Worm (Caenorhabditis elegans) whole organism, dauer: ENCODE data around the gene H20J04.6.

Experiments used
- unc-62 ChIP-seq: sonication (generic microtip); optimal IDR thresholded peaks from 2 replicates; lab custom pipeline; 2017; ENCODE audit warnings: missing biosample characterization, missing genetic modification reagents, missing genetic modification characterization

The H20J04.6 gene

DNA sequence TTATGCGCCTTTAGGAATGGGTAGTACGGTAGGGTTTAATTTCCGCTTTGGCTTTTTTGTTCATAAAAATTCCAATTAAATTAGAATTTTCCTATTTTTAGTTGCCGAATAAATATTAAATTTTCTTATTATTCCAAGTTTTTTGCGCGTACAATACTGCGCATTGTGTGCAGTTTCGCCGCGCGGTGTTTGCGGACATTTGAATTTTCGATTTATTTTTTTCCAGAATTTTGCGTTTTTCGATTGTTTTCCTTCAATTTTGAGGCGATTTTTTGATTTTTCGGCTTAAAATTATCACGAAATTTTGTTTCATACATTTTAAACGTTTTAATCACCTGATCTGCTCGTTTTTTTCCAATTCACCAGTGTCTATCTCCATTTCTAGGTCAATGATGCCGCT lies at the start of gene H20J04.6:
TSS of gene H20J04.6 (plus strand) at position 386 of the 400 bp plus-strand sequence.
- no peak for TF ChIP-seq unc-62 (GFP tag; lab: Kevin White, UChicago)

DNA sequence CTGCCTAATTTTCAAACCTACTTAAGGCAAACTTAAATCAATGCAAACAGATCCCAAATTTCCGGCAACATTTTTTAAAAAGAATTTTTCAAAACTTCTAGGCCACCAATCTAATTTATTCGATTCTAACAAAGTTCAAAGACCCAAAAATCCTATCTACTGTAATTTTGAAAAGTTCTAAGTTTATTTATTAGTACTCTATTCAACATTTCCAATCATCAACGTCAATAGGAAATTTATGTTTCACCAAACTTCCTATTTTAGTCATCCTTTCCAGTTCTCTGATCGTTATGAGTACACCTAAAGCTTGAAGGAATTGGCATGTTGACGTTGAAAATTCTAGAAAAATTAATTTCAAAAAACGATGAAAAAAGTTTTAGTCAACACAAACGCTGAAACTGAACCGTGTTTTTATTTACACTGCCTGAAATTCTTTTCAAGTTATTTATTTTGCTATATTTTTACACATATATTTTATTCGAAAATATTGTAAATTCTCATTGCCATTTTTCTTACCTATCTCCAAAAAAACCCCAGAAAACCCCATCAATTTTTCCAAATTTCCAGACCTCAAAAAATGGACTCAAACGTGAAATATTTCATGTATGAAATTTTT lies 47.3 kb upstream of the H20J04.6 start, which contains the start of gene npr-42:
TSS of gene npr-42 (plus strand) at position 566 of the 616 bp plus-strand sequence.
- TF ChIP-seq unc-62 (GFP tag; lab: Kevin White, UChicago) = no peak

DNA sequence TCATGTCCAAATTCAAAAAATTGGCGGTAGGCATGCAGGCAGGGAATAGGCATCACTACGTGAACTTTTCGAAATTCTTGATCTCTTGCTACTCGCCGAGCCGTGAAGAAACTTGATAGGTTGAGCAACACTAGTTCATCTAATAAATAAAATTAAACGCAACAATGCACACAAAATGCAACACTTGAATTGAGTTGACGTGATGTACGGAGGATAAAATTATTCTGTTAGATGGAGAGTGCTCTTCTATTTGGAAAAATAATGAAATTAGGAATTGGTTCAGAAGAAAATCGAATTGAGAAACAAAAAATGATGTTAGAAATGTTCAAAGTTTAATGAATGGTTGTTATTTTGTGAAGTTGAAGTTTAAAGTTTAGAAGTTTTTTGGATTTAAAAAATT lies 46.1 kb upstream of the H20J04.6 start:
- TF ChIP-seq unc-62 (GFP tag; lab: Kevin White, UChicago) = no peak

DNA sequence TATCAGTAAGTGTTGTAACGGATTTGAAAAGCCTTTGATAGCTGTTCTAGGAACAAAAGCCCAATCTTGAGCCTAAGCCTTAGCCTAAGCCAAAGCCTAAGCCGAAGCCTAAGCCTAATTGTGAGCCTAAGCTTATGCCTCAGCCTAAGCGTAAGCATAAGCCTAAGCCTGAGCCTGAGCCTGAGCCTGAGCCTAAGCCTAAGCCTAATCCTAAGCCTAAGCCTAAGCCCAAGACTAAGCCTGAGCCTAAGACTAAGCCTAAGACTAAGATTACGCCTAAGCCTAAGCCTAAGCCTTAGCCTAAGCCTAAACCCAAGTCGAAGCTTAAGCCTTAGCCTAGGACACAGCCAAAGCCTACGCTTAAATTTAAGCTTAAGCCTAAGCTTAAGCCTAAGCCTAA lies 45.4 kb upstream of the H20J04.6 start:
- TF ChIP-seq unc-62 (GFP tag; lab: Kevin White, UChicago) = no peak

DNA sequence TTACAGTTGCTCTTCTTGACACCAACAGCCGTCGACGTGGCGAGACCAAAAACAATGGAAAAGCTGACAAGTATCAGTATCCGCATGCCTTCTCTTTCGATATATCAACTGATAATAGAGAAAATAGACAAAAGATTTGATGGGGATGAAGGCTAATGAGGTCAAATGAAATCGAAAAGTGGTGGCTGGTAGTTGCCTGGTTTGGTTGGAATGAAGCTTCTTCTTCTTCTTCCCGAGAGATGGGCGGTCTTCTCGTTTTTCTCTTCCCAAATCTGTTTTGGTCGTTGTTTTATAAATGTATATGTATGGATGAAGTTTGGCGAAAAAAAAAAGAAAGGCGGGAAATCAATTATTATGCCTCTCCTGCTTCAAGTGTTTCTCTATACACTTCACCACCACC lies 41.3 kb upstream of the H20J04.6 start, which contains the start of gene C01F1.5:
TSS of gene C01F1.5 (minus strand) at position 103 of the 400 bp plus-strand sequence.
- TF ChIP-seq unc-62 (GFP tag; lab: Kevin White, UChicago) = no peak

DNA sequence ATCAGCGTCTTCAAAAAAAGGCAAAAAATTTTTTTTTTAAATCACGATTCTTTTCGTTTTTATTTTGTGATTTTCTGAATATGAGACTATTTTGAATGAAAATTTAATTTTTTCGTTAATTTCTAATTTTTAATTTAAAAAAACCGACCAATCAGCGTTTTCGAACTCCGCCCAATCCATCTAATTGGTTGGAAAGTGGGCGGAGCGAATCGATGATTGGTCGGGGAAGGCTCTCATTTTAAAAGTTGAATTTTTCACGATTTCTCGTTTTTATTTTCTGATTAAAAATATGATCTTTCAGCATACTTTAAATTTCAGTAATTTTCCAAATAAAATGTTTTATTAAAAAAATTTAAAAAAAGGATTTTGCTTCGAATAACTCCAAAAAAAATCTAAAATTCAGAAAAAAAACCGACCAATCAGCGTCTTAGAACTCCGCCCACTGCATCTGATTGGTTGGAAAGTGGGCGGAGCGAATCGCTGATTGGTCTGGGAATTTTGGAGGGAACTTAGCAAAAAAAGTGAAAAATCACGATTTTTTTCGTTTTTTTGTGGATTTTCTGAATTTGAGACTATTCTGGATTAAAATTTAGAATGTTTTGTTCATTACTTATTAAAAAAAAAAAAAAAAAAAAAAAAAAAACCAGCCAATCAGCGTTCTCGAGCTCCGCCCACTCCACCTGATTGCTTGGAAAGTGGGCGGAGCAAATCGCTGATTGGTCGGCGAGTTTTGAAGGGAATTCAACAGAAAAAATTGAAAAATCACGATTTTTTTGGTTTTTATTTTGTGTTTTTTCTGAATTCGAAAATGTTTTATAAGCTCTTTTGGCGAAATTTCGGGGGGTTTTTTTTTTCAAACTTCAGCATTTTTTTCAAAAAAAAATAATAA lies 38.5 kb upstream of the H20J04.6 start:
- TF ChIP-seq unc-62 (GFP tag; lab: Kevin White, UChicago) = no peak

DNA sequence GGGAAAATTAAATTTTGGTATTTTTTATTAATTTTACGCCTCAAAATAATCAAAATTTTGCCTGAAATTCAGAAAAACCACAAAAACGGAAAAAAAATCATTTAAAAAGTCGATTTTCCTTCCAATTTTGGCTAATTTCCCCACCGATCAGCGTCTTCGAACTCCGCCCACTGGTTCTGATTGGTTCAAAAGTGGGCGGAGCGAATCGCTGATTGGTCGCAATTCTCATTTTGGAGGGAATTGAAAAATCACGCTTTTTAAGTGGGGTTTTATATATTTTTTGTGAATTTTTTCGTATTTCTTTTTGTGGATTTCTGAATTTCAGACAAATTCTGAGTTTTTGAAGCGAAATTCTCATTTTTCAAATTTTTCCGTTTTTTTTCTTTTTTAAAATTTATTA lies 36.1 kb upstream of the H20J04.6 start:
- TF ChIP-seq unc-62 (GFP tag; lab: Kevin White, UChicago) = no peak

DNA sequence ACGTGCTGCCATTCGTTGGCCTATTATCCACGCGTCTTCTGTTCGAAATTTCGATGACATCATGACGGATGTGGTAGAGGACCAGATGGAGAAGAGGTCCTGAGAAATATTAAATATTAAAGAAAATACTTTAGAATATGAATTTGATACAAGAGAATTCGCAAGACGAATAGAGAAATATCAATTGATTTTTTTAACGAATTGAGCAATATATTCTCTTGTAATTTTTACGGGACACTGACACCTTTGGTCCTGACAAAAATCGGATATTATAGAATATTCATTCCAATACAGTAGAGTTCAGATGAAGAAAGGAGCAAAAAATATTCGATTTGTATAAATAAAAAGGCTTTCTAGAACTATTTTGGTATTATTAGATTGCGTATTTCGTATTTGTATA lies 34.9 kb upstream of the H20J04.6 start, which contains the start of gene C01F1.6:
TSS of gene C01F1.6 (minus strand) at position 101 of the 400 bp plus-strand sequence.
- no peak for TF ChIP-seq unc-62 (GFP tag; lab: Kevin White, UChicago)

DNA sequence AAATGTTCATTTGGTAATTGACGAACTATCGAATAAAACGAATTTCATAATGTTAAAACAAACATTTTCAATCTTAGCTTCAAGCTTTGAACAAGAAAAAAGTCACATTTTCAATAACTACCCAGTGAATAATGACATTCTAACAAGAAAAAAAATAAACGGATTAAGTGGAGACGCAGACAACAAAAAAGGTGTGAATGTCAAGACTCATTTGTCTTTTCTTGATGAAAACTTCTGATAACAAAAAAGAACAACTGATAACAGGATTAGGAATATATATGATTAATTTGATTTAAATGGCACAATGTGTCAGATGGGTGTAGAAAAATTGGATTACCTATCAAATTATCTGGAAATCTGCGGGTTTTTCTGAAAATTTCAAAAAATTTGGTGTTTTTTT lies 34.5 kb upstream of the H20J04.6 start:
- TF ChIP-seq unc-62 (GFP tag; lab: Kevin White, UChicago) = no peak

DNA sequence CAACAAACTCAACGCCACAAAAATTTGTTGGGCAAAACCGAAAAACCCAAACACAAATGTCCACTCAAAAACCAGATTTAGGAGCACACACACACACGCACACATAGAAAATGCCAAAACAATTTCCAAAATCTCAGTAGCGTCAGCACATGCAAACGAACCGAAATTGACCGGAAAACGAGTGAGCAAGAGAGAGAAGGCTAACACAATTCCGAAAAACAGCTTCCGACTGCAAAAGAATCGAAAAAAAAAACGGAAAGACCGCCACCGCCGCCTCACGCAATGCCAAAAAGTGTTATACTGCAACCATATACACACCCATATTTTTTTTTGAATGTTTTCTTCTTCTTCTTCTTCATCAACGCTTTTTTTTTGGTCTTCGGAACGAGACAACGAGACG lies 31.3 kb upstream of the H20J04.6 start:
- no peak for TF ChIP-seq unc-62 (GFP tag; lab: Kevin White, UChicago)

DNA sequence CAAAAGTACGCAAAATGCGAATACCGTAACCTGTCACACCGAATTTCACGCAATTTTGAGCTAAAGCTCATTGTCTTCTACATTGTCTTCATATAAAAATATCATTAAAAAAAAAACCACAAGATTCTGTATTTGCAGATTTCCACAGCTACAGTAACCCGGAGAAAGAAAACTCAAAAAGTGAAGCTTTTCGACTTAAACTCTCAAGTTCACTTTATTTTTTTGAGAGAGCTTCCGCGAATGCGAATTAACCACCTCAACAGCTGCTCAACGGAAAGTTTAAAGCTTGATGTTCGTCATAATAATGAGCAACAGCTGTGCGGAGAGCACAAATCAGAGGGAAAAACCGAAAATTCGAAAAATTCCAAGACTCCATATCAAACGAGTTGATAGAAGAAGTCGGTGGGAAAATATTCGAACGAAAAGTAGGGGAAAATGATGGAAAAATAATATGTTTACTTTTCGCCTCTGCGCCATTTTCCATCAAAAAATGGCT lies 30.0 kb upstream of the H20J04.6 start:
- no peak for TF ChIP-seq unc-62 (GFP tag; lab: Kevin White, UChicago)

DNA sequence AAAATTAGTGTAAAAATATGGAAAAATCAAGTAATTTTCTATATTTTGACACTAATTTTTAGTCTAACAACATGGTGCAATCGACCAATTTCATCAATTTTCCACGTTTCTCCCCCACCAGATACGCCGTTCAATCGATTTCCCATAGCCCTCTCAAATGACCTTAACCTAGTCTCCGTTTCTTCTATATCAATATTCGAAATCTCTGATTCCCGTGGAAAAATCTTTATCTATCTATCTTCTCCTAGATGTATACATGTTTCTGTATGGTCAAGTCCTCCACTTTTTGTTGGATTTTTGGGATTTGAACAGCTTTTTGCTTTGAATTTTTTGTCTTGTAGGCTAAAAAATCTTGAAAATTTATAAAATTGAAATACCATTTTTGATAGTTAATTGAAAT lies 28.9 kb upstream of the H20J04.6 start:
- no peak for TF ChIP-seq unc-62 (GFP tag; lab: Kevin White, UChicago)

DNA sequence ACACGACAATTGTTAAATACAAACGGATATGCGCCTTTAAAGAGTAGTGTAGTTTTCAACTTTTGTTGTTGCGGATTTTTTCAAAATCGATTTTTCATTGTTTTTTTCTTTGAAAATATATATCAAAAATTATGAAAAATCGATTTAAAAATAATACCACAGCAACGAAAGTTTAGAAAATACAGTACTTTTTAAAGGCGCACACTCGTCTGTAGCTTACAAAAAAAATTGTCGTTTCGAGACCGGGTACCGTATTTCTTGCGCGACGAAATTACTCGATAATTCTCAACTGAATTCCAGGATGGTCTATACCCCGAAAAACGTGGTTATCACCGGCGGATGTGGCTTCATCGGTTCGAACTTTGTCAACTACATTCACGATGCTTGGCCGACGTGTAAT lies 28.3 kb upstream of the H20J04.6 start, which contains the start of gene rml-4:
TSS of gene rml-4 (plus strand) at position 301 of the 400 bp plus-strand sequence.
- TF ChIP-seq unc-62 (GFP tag; lab: Kevin White, UChicago) = no peak

DNA sequence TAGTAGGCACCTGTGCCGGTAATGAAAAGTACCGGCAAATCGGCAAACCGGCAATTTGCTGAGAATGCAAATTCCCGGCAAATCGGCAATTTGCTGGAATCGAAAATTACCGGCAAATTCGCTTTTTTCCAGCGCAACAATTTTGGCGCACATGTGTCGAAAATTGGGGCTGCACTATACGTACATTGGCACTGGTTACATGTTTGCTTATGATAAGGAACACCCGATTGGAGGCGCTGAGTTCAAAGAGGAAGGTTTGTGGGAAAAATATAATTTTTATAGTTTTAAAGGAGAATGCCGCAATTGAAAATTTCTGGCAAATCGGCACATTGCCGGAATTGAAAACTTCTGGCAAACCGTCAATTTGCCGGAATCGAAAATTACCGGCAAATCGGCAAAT lies 25.8 kb upstream of the H20J04.6 start:
- TF ChIP-seq unc-62 (GFP tag; lab: Kevin White, UChicago) = no peak

DNA sequence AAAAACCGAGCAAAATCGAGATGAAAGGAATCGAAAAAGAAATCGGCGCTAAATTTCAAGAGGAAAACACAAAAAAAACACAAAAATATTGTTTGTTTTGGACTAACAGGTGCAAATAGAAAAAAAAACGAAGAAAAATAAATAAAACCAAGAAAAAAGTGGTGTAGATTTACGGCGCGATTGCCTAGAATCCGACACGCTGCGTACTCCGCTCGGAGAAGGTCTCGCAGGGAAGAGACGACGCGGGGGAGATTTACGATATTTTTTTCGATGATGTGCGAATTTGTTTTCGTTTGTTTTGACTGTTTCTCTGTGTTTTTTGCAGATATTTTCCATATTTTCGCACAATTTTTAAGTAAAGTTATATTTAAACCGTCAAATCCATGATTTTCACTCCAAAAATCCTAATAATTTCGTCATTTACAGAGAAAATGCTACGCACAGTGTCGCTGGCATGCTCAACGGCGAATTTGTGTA lies 23.8 kb upstream of the H20J04.6 start, which contains the start of gene sco-1:
TSS of gene sco-1 (plus strand) at position 427 of the 477 bp plus-strand sequence.
- TF ChIP-seq unc-62 (GFP tag; lab: Kevin White, UChicago) = no peak

DNA sequence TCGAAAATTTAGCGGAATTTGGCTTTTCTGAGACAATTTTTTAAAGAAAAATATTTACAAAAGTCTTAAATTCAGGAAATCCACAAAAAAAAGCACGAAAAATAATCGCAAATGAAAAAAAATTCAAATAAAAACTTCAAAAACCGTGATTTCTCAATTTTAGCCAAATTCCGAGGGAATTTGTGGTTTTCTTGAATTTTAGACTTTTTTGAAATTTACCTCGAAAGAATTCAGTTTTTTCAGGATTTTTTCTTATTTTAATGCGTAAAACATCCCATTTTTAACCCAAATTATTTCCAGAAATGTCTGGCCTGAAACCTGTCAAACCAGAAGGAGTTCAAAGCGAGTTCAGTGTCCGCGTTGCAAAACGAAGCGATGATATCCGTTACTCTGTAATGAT lies 21.7 kb upstream of the H20J04.6 start, which contains the start of gene gtf-2F1:
TSS of gene gtf-2F1 (plus strand) at position 301 of the 400 bp plus-strand sequence.
- TF ChIP-seq unc-62 (GFP tag; lab: Kevin White, UChicago) = no peak
